Worm (Caenorhabditis elegans) whole organism, L1 larva: ENCODE data around the gene F20D6.11.

ENCODE experiments used
- C04F5.9 ChIP-seq: sonication (generic microtip); optimal IDR thresholded peaks from 2 replicates; lab custom pipeline; 2016; ENCODE audit warnings: missing genetic modification characterization, missing compliant biosample characterization
- C16A3.4 ChIP-seq: fragments of 150-350 bp; optimal IDR thresholded peaks from 2 replicates; lab custom pipeline; 2014; ENCODE audit warnings: missing biosample characterization, missing genetic modification characterization
- C34B4.2 ChIP-seq: sonication (generic microtip); optimal IDR thresholded peaks from 2 replicates; lab custom pipeline; 2017; ENCODE audit warnings: mild to moderate bottlenecking, missing genetic modification characterization, missing compliant biosample characterization
- aha-1 ChIP-seq: fragments of 150-350 bp; optimal IDR thresholded peaks from 2 replicates; lab custom pipeline; 2014; ENCODE audit warnings: missing biosample characterization, missing genetic modification characterization
- aly-2 ChIP-seq: fragments of 150-350 bp; optimal IDR thresholded peaks from 2 replicates; lab custom pipeline; 2014; ENCODE audit warnings: missing biosample characterization, missing genetic modification characterization
- ama-1 ChIP-seq: fragments of 150-350 bp; optimal IDR thresholded peaks from 2 replicates; lab custom pipeline; 2014
- blmp-1 ChIP-seq: fragments of 150-350 bp; optimal IDR thresholded peaks from 2 replicates; lab custom pipeline; 2014; ENCODE audit warnings: missing biosample characterization, missing genetic modification characterization
- ceh-8 ChIP-seq: fragments of 200-800 bp; sonication (Bioruptor generic); optimal IDR thresholded peaks from 2 replicates; lab custom pipeline; 2018; ENCODE audit warnings: mild to moderate bottlenecking, missing genetic modification characterization, moderate library complexity, missing compliant biosample characterization
- ceh-88 ChIP-seq: fragments of 200-800 bp; sonication (Bioruptor generic); IDR thresholded peaks from 2 replicates; pipeline ENCODE4 v1.3.6; 2022; ENCODE audit warnings: missing genetic modification characterization, missing compliant biosample characterization
- dpl-1 ChIP-seq, 3 experiments: fragments of 150-350 bp in 2 of 3; sonication (generic microtip) in 1 of 3; optimal IDR thresholded peaks; 2 replicates each; lab custom pipeline; 2014 to 2017; ENCODE audit warnings: missing biosample characterization in 3 of 3, missing genetic modification characterization in 3 of 3, missing genetic modification reagents in 3 of 3
- efl-1 ChIP-seq, 4 experiments: fragments of 150-350 bp; optimal IDR thresholded peaks in 3 of 4; peaks in 1 of 4; 1 replicate in 1 of 4; 2 replicates in 3 of 4; lab custom pipeline; 2014; ENCODE audit warnings: missing biosample characterization in 2 of 4, missing genetic modification characterization in 2 of 4, missing genetic modification reagents in 2 of 4
- efl-3 ChIP-seq: fragments of 200-800 bp; sonication (Bioruptor generic); optimal IDR thresholded peaks from 2 replicates; lab custom pipeline; 2018; ENCODE audit warnings: mild to moderate bottlenecking, missing genetic modification characterization, missing compliant biosample characterization
- egl-13 ChIP-seq: sonication (generic microtip); optimal IDR thresholded peaks from 2 replicates; lab custom pipeline; 2016; ENCODE audit warnings: missing genotype, missing genetic modification reagents, missing genetic modification characterization, missing compliant biosample characterization
- egl-27 ChIP-seq, 2 experiments: fragments of 150-350 bp in 1 of 2; sonication (generic microtip); optimal IDR thresholded peaks; 3 replicates each; lab custom pipeline; 2017 to 2018; ENCODE audit warnings: missing biosample characterization in 2 of 2, missing genetic modification characterization in 2 of 2, missing genetic modification reagents in 2 of 2
- elt-3 ChIP-seq, 6 experiments: fragments of 150-350 bp in 1 of 6; sonication (generic microtip); optimal IDR thresholded peaks; 2 replicates each; lab custom pipeline; 2017 to 2018; ENCODE audit warnings: missing biosample characterization in 6 of 6, missing genetic modification characterization in 6 of 6, inconsistent platforms in 1 of 6
- ets-5 ChIP-seq: fragments of 200-800 bp; sonication (Bioruptor generic); IDR thresholded peaks from 2 replicates; pipeline ENCODE4 v1.3.6; 2022; ENCODE audit warnings: missing genetic modification characterization, missing compliant biosample characterization
- grh-1 ChIP-seq: fragments of 200-800 bp; sonication (Bioruptor generic); IDR thresholded peaks from 2 replicates; pipeline ENCODE4 v1.3.6; 2022; ENCODE audit warnings: missing genetic modification reagents, missing genetic modification characterization, missing compliant biosample characterization
- hlh-4 ChIP-seq: sonication (generic microtip); optimal IDR thresholded peaks from 2 replicates; lab custom pipeline; 2016; ENCODE audit warnings: mild to moderate bottlenecking, missing genetic modification characterization, missing compliant biosample characterization
- hpl-2 ChIP-seq: fragments of 150-350 bp; optimal IDR thresholded peaks from 2 replicates; lab custom pipeline; 2014; ENCODE audit warnings: missing biosample characterization, missing genetic modification reagents, missing genetic modification characterization
- lin-15B ChIP-seq: fragments of 150-350 bp; sonication (generic microtip); optimal IDR thresholded peaks from 3 replicates; lab custom pipeline; 2014; ENCODE audit warnings: missing biosample characterization, missing genetic modification characterization
- lin-35 ChIP-seq, 2 experiments: fragments of 150-350 bp; optimal IDR thresholded peaks; 2 replicates each; lab custom pipeline; 2014; ENCODE audit warnings: missing biosample characterization in 2 of 2, missing genetic modification characterization in 2 of 2, missing genetic modification reagents in 2 of 2
- lin-39 ChIP-seq: fragments of 150-350 bp; optimal IDR thresholded peaks from 2 replicates; lab custom pipeline; 2014; ENCODE audit warnings: missing biosample characterization, missing genetic modification reagents, missing genetic modification characterization
- lir-3 ChIP-seq: sonication (generic microtip); optimal IDR thresholded peaks from 2 replicates; lab custom pipeline; 2016; ENCODE audit warnings: mild to moderate bottlenecking, missing genetic modification characterization, moderate library complexity, missing compliant biosample characterization; ENCODE audit not compliant: poor library complexity
- mdl-1 ChIP-seq, 2 experiments: fragments of 150-350 bp; optimal IDR thresholded peaks; 2 replicates each; lab custom pipeline; 2014 to 2017; ENCODE audit warnings: missing biosample characterization in 2 of 2, missing genetic modification characterization in 2 of 2, inconsistent platforms in 1 of 2
- mef-2 ChIP-seq: fragments of 150-350 bp; optimal IDR thresholded peaks from 2 replicates; lab custom pipeline; 2014; ENCODE audit warnings: missing biosample characterization, missing genetic modification characterization
- mep-1 ChIP-seq: fragments of 150-350 bp; optimal IDR thresholded peaks from 2 replicates; lab custom pipeline; 2014; ENCODE audit warnings: missing biosample characterization, missing genetic modification characterization
- nhr-11 ChIP-seq: fragments of 150-350 bp; optimal IDR thresholded peaks from 2 replicates; lab custom pipeline; 2014; ENCODE audit warnings: missing biosample characterization, missing genetic modification characterization
- nhr-19 ChIP-seq: fragments of 200-800 bp; sonication (Bioruptor generic); conservative IDR thresholded peaks from 2 replicates; pipeline ENCODE4 v1.3.6; 2022; ENCODE audit warnings: missing genetic modification characterization, missing compliant biosample characterization
- nhr-20 ChIP-seq: sonication (generic microtip); optimal IDR thresholded peaks from 2 replicates; lab custom pipeline; 2016; ENCODE audit warnings: mild to moderate bottlenecking, missing genetic modification characterization, missing compliant biosample characterization
- nhr-237 ChIP-seq: fragments of 150-350 bp; optimal IDR thresholded peaks from 2 replicates; lab custom pipeline; 2014; ENCODE audit warnings: missing biosample characterization, missing genetic modification characterization
- nhr-47 ChIP-seq: sonication (generic microtip); optimal IDR thresholded peaks from 2 replicates; lab custom pipeline; 2016; ENCODE audit warnings: mild to moderate bottlenecking, missing genetic modification characterization, moderate library complexity, missing compliant biosample characterization
- nhr-71 ChIP-seq: sonication (generic microtip); optimal IDR thresholded peaks from 2 replicates; lab custom pipeline; 2016; ENCODE audit warnings: mild to moderate bottlenecking, missing genetic modification characterization, moderate library complexity, missing compliant biosample characterization
- nhr-76 ChIP-seq: sonication (generic microtip); optimal IDR thresholded peaks from 2 replicates; lab custom pipeline; 2017; ENCODE audit warnings: missing biosample characterization, missing genetic modification characterization
- nhr-77 ChIP-seq: fragments of 150-350 bp; optimal IDR thresholded peaks from 2 replicates; lab custom pipeline; 2014; ENCODE audit warnings: missing biosample characterization, missing genetic modification characterization
- nhr-85 ChIP-seq: sonication (generic microtip); peaks from one replicate; lab custom pipeline; 2016; ENCODE audit warnings: missing genetic modification characterization, inconsistent platforms, missing compliant biosample characterization
- nhr-90 ChIP-seq: sonication (generic microtip); optimal IDR thresholded peaks from 2 replicates; lab custom pipeline; 2016; ENCODE audit warnings: mild to moderate bottlenecking, missing genetic modification characterization, missing compliant biosample characterization; ENCODE audit not compliant: poor library complexity
- pag-3 ChIP-seq: sonication (generic microtip); optimal IDR thresholded peaks from 2 replicates; lab custom pipeline; 2017; ENCODE audit warnings: missing genetic modification characterization, mild to moderate bottlenecking, missing compliant biosample characterization, antibody characterized with exemption, borderline replicate concordance; ENCODE audit not compliant: insufficient read depth
- rnt-1 ChIP-seq: sonication (generic microtip); optimal IDR thresholded peaks from 2 replicates; lab custom pipeline; 2016; ENCODE audit warnings: mild to moderate bottlenecking, missing genetic modification characterization, moderate library complexity, missing compliant biosample characterization
- skn-1 ChIP-seq: fragments of 150-350 bp; optimal IDR thresholded peaks from 2 replicates; lab custom pipeline; 2014; ENCODE audit warnings: missing biosample characterization, missing genetic modification characterization
- snpc-4 ChIP-seq: fragments of 150-350 bp; optimal IDR thresholded peaks from 2 replicates; lab custom pipeline; 2014; ENCODE audit warnings: missing biosample characterization, missing genetic modification characterization
- snu-23 ChIP-seq: sonication (generic microtip); optimal IDR thresholded peaks from 2 replicates; lab custom pipeline; 2016; ENCODE audit warnings: missing genetic modification characterization, missing compliant biosample characterization
- swsn-7 ChIP-seq: sonication (generic microtip); optimal IDR thresholded peaks from 2 replicates; lab custom pipeline; 2016; ENCODE audit warnings: missing genetic modification characterization, missing compliant biosample characterization
- tbx-2 ChIP-seq: sonication (generic microtip); optimal IDR thresholded peaks from 2 replicates; lab custom pipeline; 2016; ENCODE audit warnings: missing genetic modification characterization, missing compliant biosample characterization
- unc-86 ChIP-seq: sonication (generic microtip); optimal IDR thresholded peaks from 2 replicates; lab custom pipeline; 2016; ENCODE audit warnings: missing genetic modification characterization, missing compliant biosample characterization
- unc-98 ChIP-seq: fragments of 200-800 bp; sonication (Bioruptor generic); IDR thresholded peaks from 2 replicates; pipeline ENCODE4 v1.3.6; 2022; ENCODE audit warnings: missing genetic modification characterization, missing compliant biosample characterization
- zag-1 ChIP-seq: fragments of 150-350 bp; optimal IDR thresholded peaks from 2 replicates; lab custom pipeline; 2014; ENCODE audit warnings: missing biosample characterization, missing genetic modification characterization
- zip-4 ChIP-seq: fragments of 200-800 bp; sonication (Bioruptor generic); optimal IDR thresholded peaks from 2 replicates; lab custom pipeline; 2018; ENCODE audit warnings: mild to moderate bottlenecking, missing genetic modification characterization, moderate library complexity, missing compliant biosample characterization
- ztf-4 ChIP-seq: fragments of 150-350 bp; optimal IDR thresholded peaks from 2 replicates; lab custom pipeline; 2014; ENCODE audit warnings: missing biosample characterization, missing genetic modification characterization

F20D6.11 gene

ce11 chrV:8238290-8238689 lies 39.4 kb upstream of the F20D6.11 start, which contains the start of gene rol-3:
Gene rol-3 (minus strand): TSS chrV:8238409.
- TF ChIP-seq snu-23 (GFP tag; lab: Kevin White, UChicago) (peak; percentile 44), blmp-1 (tag; lab: Kevin White, UChicago) (peak; percentile 42), lin-35 (GFP tag; optimal IDR thresholded peaks at IDR 0.05; lab: Kevin White, UChicago) (peak in 1 of 2 experiments; percentile 23), nhr-20 (tag; lab: Kevin White, UChicago) (peak; percentile 16), mep-1 (tag; lab: Kevin White, UChicago) (peak; percentile 9), nhr-71 (tag; lab: Kevin White, UChicago) (peak; percentile 18), mdl-1 (tag; optimal IDR thresholded peaks at IDR 0.05; lab: Kevin White, UChicago) (no peak), pag-3 (no peak), elt-3 (tag; optimal IDR thresholded peaks at IDR 0.05; lab: Kevin White, UChicago) (peak in 4 of 6 experiments; percentile 15 to 63 (median 26)), nhr-85 (tag; lab: Kevin White, UChicago) (peak; percentile 63), tbx-2 (tag; lab: Kevin White, UChicago) (no peak), dpl-1 (GFP tag; optimal IDR thresholded peaks at IDR 0.05; lab: Kevin White, UChicago) (no peak), efl-1 (optimal IDR thresholded peaks at IDR 0.05; lab: Kevin White, UChicago) (no peak), efl-1 (GFP tag; optimal IDR thresholded peaks at IDR 0.05 in 1 of 2; lab: Kevin White, UChicago) (peak in 1 of 2 experiments; percentile 80)

- TF ChIP-seq unc-86 (tag; lab: Kevin White, UChicago) (no peak), nhr-85 (tag; lab: Kevin White, UChicago) (peak; percentile 69), ceh-8 (GFP tag; lab: Kevin White, UChicago) (no peak), mep-1 (tag; lab: Kevin White, UChicago) (peak; percentile 60), nhr-77 (peak; percentile 47), skn-1 (peak; percentile 47), C16A3.4 (tag; lab: Kevin White, UChicago) (peak; percentile 46), snu-23 (GFP tag; lab: Kevin White, UChicago) (peak; percentile 63), ztf-4 (no peak), nhr-90 (tag; lab: Kevin White, UChicago) (peak; percentile 44), nhr-19 (GFP tag; lab: Robert Waterston, UW) (no peak), lir-3 (tag; lab: Kevin White, UChicago) (no peak), nhr-76 (tag; lab: Kevin White, UChicago) (no peak), lin-35 (GFP tag; optimal IDR thresholded peaks at IDR 0.05; lab: Kevin White, UChicago) (peak; percentile 16 to 77), rnt-1 (tag; lab: Kevin White, UChicago) (no peak), C34B4.2 (no peak), ceh-88 (no peak), snpc-4 (tag; lab: Kevin White, UChicago) (peak; percentile 65), lin-15B (tag; lab: Kevin White, UChicago) (no peak), egl-27 (tag; optimal IDR thresholded peaks at IDR 0.05; lab: Kevin White, UChicago) (no peak), dpl-1 (GFP tag; optimal IDR thresholded peaks at IDR 0.05; lab: Kevin White, UChicago) (peak in 2 of 3 experiments; percentile 24 to 40), efl-1 (optimal IDR thresholded peaks at IDR 0.05; lab: Kevin White, UChicago) (peak; percentile 29 to 32), efl-1 (GFP tag; optimal IDR thresholded peaks at IDR 0.05 in 1 of 2; lab: Kevin White, UChicago) (peak; percentile 19 to 71), efl-3 (no peak), elt-3 (tag; optimal IDR thresholded peaks at IDR 0.05; lab: Kevin White, UChicago) (peak in 3 of 6 experiments; percentile 0 to 42 (median 20)), ets-5 (GFP tag; lab: Robert Waterston, UW) (no peak), nhr-237 (tag; lab: Kevin White, UChicago) (no peak), aly-2 (no peak), nhr-47 (tag; lab: Kevin White, UChicago) (peak; percentile 24), nhr-20 (tag; lab: Kevin White, UChicago) (peak; percentile 48), hpl-2 (GFP tag; lab: Kevin White, UChicago) (no peak), nhr-71 (tag; lab: Kevin White, UChicago) (peak; percentile 49), egl-13 (tag; lab: Kevin White, UChicago) (no peak), lin-39 (tag; lab: Kevin White, UChicago) (no peak), zip-4 (GFP tag; lab: Kevin White, UChicago) (no peak), mef-2 (tag; lab: Kevin White, UChicago) (no peak), grh-1 (GFP tag; lab: Robert Waterston, UW) (no peak), aha-1 (tag; lab: Kevin White, UChicago) (no peak), ama-1 (lab: Kevin White, UChicago) (no peak), C04F5.9 (no peak), unc-98 (GFP tag; lab: Robert Waterston, UW) (no peak), swsn-7 (tag; lab: Kevin White, UChicago) (peak; percentile 20), hlh-4 (tag; lab: Kevin White, UChicago) (no peak), nhr-11 (tag; lab: Kevin White, UChicago) (no peak), zag-1 (tag; lab: Kevin White, UChicago) (no peak), mdl-1 (tag; optimal IDR thresholded peaks at IDR 0.05; lab: Kevin White, UChicago) (no peak)
Observed at ce11 chrV:8235331-8235730, 36.4 kb upstream of the F20D6.11 start.
